Fruit fly (Drosophila melanogaster) Kc167 (cell line): ENCODE data around the gene sra.

ENCODE experiments used
- h ChIP-seq: fragments of >200 bp; optimal IDR thresholded peaks from 3 replicates; lab custom pipeline; 2018; ENCODE audit warnings: missing external identifiers
- insv ChIP-seq: fragments of >200 bp; optimal IDR thresholded peaks from 3 replicates; lab custom pipeline; 2018; ENCODE audit warnings: missing external identifiers
- psq ChIP-seq: fragments of >200 bp; optimal IDR thresholded peaks from 2 replicates; lab custom pipeline; 2017; ENCODE audit warnings: missing external identifiers
- ttk ChIP-seq: sonication (Bioruptor generic); optimal IDR thresholded peaks from 2 replicates; lab custom pipeline; 2017; ENCODE audit warnings: missing external identifiers

DNA sequence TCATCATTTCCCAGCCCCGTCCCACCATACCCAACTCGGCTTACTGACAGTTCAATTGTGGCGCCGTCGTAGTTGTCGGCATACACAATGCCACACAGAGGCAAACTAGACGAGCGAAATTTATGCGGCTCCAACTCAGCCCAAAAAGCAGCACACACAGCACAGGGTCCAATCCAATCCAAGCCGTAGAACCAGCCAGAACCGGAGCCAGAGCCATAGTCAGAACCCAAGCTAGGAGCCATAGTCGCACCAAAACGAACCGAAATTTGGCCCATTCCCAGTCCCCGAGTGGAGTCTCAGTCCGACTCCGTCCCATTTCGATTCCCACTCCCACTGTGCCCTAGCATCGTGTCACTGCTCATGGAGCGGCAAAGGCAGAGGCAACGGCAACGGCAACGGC lies 34.1 kb downstream of the sra start:
- no peak for TF ChIP-seq insv
- TF ChIP-seq ttk (lab: Kevin White, UChicago) = no peak
- TF ChIP-seq h (lab: Kevin White, UChicago) = no peak
- no peak for TF ChIP-seq psq (lab: Kevin White, UChicago)
